Fruit fly (Drosophila melanogaster) whole organism, embryonic: ENCODE results near the gene CG10232.

ENCODE experiments used
- Abd-B ChIP-seq: fragments of 200-800 bp; sonication (Bioruptor generic); optimal IDR thresholded peaks from 2 replicates; lab custom pipeline; 2018; ENCODE audit warnings: missing biosample characterization, mild to moderate bottlenecking, missing genetic modification characterization, moderate library complexity
- Aef1 ChIP-seq: fragments of 200-800 bp; sonication (Bioruptor generic); IDR thresholded peaks from 3 replicates; pipeline ENCODE4 v1.3.6; 2022; ENCODE audit warnings: missing biosample characterization, missing genetic modification characterization
- CG10274 ChIP-seq: fragments of 200-800 bp; sonication (Bioruptor generic); optimal IDR thresholded peaks from 3 replicates; lab custom pipeline; 2017; ENCODE audit warnings: missing biosample characterization, mild to moderate bottlenecking, missing genetic modification characterization
- CG10543 ChIP-seq: fragments of 200-800 bp; sonication (Bioruptor generic); optimal IDR thresholded peaks from 3 replicates; lab custom pipeline; 2017; ENCODE audit warnings: missing biosample characterization, mild to moderate bottlenecking, missing genetic modification characterization, moderate library complexity
- CG11695 ChIP-seq: fragments of 200-800 bp; sonication (Bioruptor generic); IDR thresholded peaks from 3 replicates; pipeline ENCODE4 v1.3.6; 2022; ENCODE audit warnings: missing biosample characterization, missing genetic modification characterization
- CG13123 ChIP-seq: fragments of 200-800 bp; sonication (Bioruptor generic); optimal IDR thresholded peaks from 2 replicates; lab custom pipeline; 2016; ENCODE audit warnings: missing biosample characterization, missing genetic modification characterization
- CG13296 ChIP-seq: fragments of 200-800 bp; sonication (Bioruptor generic); optimal IDR thresholded peaks from 3 replicates; lab custom pipeline; 2018; ENCODE audit warnings: missing biosample characterization, mild to moderate bottlenecking, missing genetic modification characterization
- CG15514 ChIP-seq: fragments of 200-800 bp; sonication (Bioruptor generic); optimal IDR thresholded peaks from 3 replicates; lab custom pipeline; 2017; ENCODE audit warnings: missing biosample characterization, missing genetic modification characterization, mild to moderate bottlenecking, moderate library complexity, missing genetic modification reagents
- CG30403 ChIP-seq: fragments of 200-800 bp; sonication (Bioruptor generic); optimal IDR thresholded peaks from 3 replicates; lab custom pipeline; 2016; ENCODE audit warnings: missing biosample characterization, missing genetic modification characterization
- CG30431 ChIP-seq: fragments of 200-800 bp; sonication (Bioruptor generic); optimal IDR thresholded peaks from 2 replicates; lab custom pipeline; 2017; ENCODE audit warnings: missing biosample characterization, missing genetic modification characterization
- CG31365 ChIP-seq: fragments of 200-800 bp; sonication (Bioruptor generic); optimal IDR thresholded peaks from 2 replicates; lab custom pipeline; 2018; ENCODE audit warnings: missing biosample characterization, mild to moderate bottlenecking, missing genetic modification characterization
- CG31441 ChIP-seq: fragments of 200-800 bp; sonication (Bioruptor generic); IDR thresholded peaks from 2 replicates; pipeline ENCODE4 v1.3.6; 2022; ENCODE audit warnings: missing biosample characterization, missing genetic modification characterization
- CG6654 ChIP-seq: fragments of 200-800 bp; sonication (Bioruptor generic); optimal IDR thresholded peaks from 2 replicates; lab custom pipeline; 2017; ENCODE audit warnings: missing biosample characterization, mild to moderate bottlenecking, missing genetic modification characterization
- CG7271 ChIP-seq: fragments of 200-800 bp; sonication (Bioruptor generic); optimal IDR thresholded peaks from 2 replicates; lab custom pipeline; 2018; ENCODE audit warnings: missing biosample characterization, mild to moderate bottlenecking, missing genetic modification characterization, moderate library complexity
- CG8388 ChIP-seq: fragments of 200-800 bp; sonication (Bioruptor generic); optimal IDR thresholded peaks from 2 replicates; lab custom pipeline; 2019; ENCODE audit warnings: missing biosample characterization, mild to moderate bottlenecking, missing genetic modification characterization, moderate library complexity
- CG9876 ChIP-seq: fragments of 200-800 bp; sonication (Bioruptor generic); optimal IDR thresholded peaks from 2 replicates; lab custom pipeline; 2016; ENCODE audit warnings: missing biosample characterization, missing genetic modification characterization
- Doc2 ChIP-seq: fragments of 200-800 bp; sonication (Bioruptor generic); IDR thresholded peaks from 2 replicates; pipeline ENCODE4 v1.3.6; 2022; ENCODE audit warnings: missing biosample characterization, missing genetic modification characterization
- Dref ChIP-seq: fragments of 200-800 bp; sonication (Bioruptor generic); IDR thresholded peaks from 2 replicates; pipeline ENCODE4 v1.3.6; 2022; ENCODE audit warnings: missing biosample characterization, missing genetic modification characterization
- E2f1 ChIP-seq: fragments of 200-800 bp; sonication (Bioruptor generic); IDR thresholded peaks from 2 replicates; pipeline ENCODE4 v1.3.6; 2022; ENCODE audit warnings: missing biosample characterization, missing genetic modification characterization
- Gsc ChIP-seq: fragments of 200-800 bp; sonication (Bioruptor generic); IDR thresholded peaks from 2 replicates; pipeline ENCODE4 v1.3.6; 2022; ENCODE audit warnings: missing biosample characterization, missing genetic modification characterization
- Gug ChIP-seq: fragments of 200-800 bp; sonication (Bioruptor generic); IDR thresholded peaks from 4 replicates; pipeline ENCODE4 v1.3.6; 2022; ENCODE audit warnings: missing biosample characterization, missing genetic modification characterization
- Lim3 ChIP-seq: fragments of 200-800 bp; sonication (Bioruptor generic); IDR thresholded peaks from 2 replicates; pipeline ENCODE4 v1.3.6; 2022; ENCODE audit warnings: missing biosample characterization, missing genetic modification characterization
- MTF-1 ChIP-seq: fragments of 200-800 bp; sonication (Bioruptor generic); optimal IDR thresholded peaks from 2 replicates; lab custom pipeline; 2018; ENCODE audit warnings: missing biosample characterization, mild to moderate bottlenecking, missing genetic modification characterization, borderline replicate concordance
- ab ChIP-seq: fragments of 200-800 bp; sonication (Bioruptor generic); optimal IDR thresholded peaks from 2 replicates; lab custom pipeline; 2016; ENCODE audit warnings: missing biosample characterization, missing genetic modification characterization
- al ChIP-seq: fragments of 200-800 bp; sonication (Bioruptor generic); IDR thresholded peaks from 2 replicates; pipeline ENCODE4 v1.3.6; 2022; ENCODE audit warnings: missing biosample characterization, missing genetic modification characterization
- aop ChIP-seq: fragments of 200-800 bp; sonication (Bioruptor generic); IDR thresholded peaks from 2 replicates; pipeline ENCODE4 v1.3.6; 2022; ENCODE audit warnings: missing biosample characterization, missing genetic modification characterization
- crp ChIP-seq, 2 experiments: fragments of 200-800 bp; sonication (Bioruptor generic); optimal IDR thresholded peaks; 2 replicates in 1 of 2; 3 replicates in 1 of 2; lab custom pipeline; 2017; ENCODE audit warnings: missing biosample characterization in 2 of 2, missing genetic modification characterization in 2 of 2, mild to moderate bottlenecking in 1 of 2, moderate library complexity in 1 of 2
- da ChIP-seq: fragments of 200-800 bp; sonication (Bioruptor generic); optimal IDR thresholded peaks from 2 replicates; lab custom pipeline; 2016; ENCODE audit warnings: missing biosample characterization, missing genetic modification characterization
- dysf ChIP-seq: fragments of 200-800 bp; sonication (Bioruptor generic); IDR thresholded peaks from 3 replicates; pipeline ENCODE4 v1.3.6; 2022; ENCODE audit warnings: missing biosample characterization, missing genetic modification characterization
- exex ChIP-seq: fragments of 200-800 bp; sonication (Bioruptor generic); optimal IDR thresholded peaks from 4 replicates; lab custom pipeline; 2018; ENCODE audit warnings: missing biosample characterization, mild to moderate bottlenecking, missing genetic modification characterization, moderate library complexity
- fd3F ChIP-seq: fragments of 200-800 bp; sonication (Bioruptor generic); optimal IDR thresholded peaks from 2 replicates; lab custom pipeline; 2018; ENCODE audit warnings: missing biosample characterization, mild to moderate bottlenecking, missing genetic modification characterization, moderate library complexity
- ftz-f1 ChIP-seq: fragments of 200-800 bp; sonication (Bioruptor generic); optimal IDR thresholded peaks from 2 replicates; lab custom pipeline; 2016; ENCODE audit warnings: missing biosample characterization, missing genetic modification characterization
- grau ChIP-seq: fragments of 200-800 bp; optimal IDR thresholded peaks from 3 replicates; lab custom pipeline; 2019; ENCODE audit warnings: missing biosample characterization, mild to moderate bottlenecking, missing genetic modification characterization, moderate library complexity
- gsb-n ChIP-seq: fragments of 200-800 bp; sonication (Bioruptor generic); optimal IDR thresholded peaks from 3 replicates; lab custom pipeline; 2018; ENCODE audit warnings: missing biosample characterization, mild to moderate bottlenecking, missing genetic modification characterization
- hkb ChIP-seq, 2 experiments: fragments of 200-800 bp in 1 of 2; fragments of >200 bp in 1 of 2; sonication (Bioruptor generic) in 1 of 2; IDR thresholded peaks in 1 of 2; optimal IDR thresholded peaks in 1 of 2; 2 replicates each; pipeline versions ENCODE4 v1.3.6 to Lab custom; 2017 to 2022; ENCODE audit warnings: missing biosample characterization in 1 of 2, missing genetic modification characterization in 1 of 2
- inv ChIP-seq: fragments of 200-800 bp; sonication (Bioruptor generic); IDR thresholded peaks from 2 replicates; pipeline ENCODE4 v1.3.6; 2022; ENCODE audit warnings: missing biosample characterization, missing genetic modification characterization; ENCODE audit not compliant: partially characterized antibody
- lbe ChIP-seq: fragments of 200-800 bp; sonication (Bioruptor generic); optimal IDR thresholded peaks from 2 replicates; lab custom pipeline; 2016; ENCODE audit warnings: missing biosample characterization, mild to moderate bottlenecking, missing genetic modification characterization
- luna ChIP-seq: fragments of 200-800 bp; sonication (Bioruptor generic); optimal IDR thresholded peaks from 2 replicates; lab custom pipeline; 2016; ENCODE audit warnings: missing biosample characterization, missing genetic modification characterization
- mirr ChIP-seq: fragments of 200-800 bp; sonication (Bioruptor generic); optimal IDR thresholded peaks from 3 replicates; lab custom pipeline; 2018; ENCODE audit warnings: missing biosample characterization, mild to moderate bottlenecking, missing genetic modification characterization
- mld ChIP-seq: fragments of 200-800 bp; sonication (Bioruptor generic); IDR thresholded peaks from 3 replicates; pipeline ENCODE4 v1.3.6; 2022; ENCODE audit warnings: missing biosample characterization, missing genetic modification characterization; ENCODE audit not compliant: partially characterized antibody
- org-1 ChIP-seq: fragments of 200-800 bp; sonication (Bioruptor generic); optimal IDR thresholded peaks from 2 replicates; lab custom pipeline; 2017; ENCODE audit warnings: missing biosample characterization, missing genetic modification characterization
- p53 ChIP-seq: fragments of 200-800 bp; sonication (Bioruptor generic); optimal IDR thresholded peaks from 2 replicates; lab custom pipeline; 2016; ENCODE audit warnings: missing biosample characterization, missing genetic modification characterization
- pita ChIP-seq: fragments of 200-800 bp; sonication (Bioruptor generic); optimal IDR thresholded peaks from 2 replicates; lab custom pipeline; 2017; ENCODE audit warnings: missing biosample characterization, mild to moderate bottlenecking, missing genetic modification characterization
- run ChIP-seq: fragments of 200-800 bp; sonication (Bioruptor generic); optimal IDR thresholded peaks from 3 replicates; lab custom pipeline; 2018; ENCODE audit warnings: missing biosample characterization, mild to moderate bottlenecking, missing genetic modification characterization
- sim ChIP-seq: fragments of 200-800 bp; sonication (Bioruptor generic); IDR thresholded peaks from 2 replicates; pipeline ENCODE4 v1.3.6; 2022; ENCODE audit warnings: missing biosample characterization, missing genetic modification characterization
- sna ChIP-seq: fragments of 200-800 bp; sonication (Bioruptor generic); IDR thresholded peaks from 2 replicates; pipeline ENCODE4 v1.3.6; 2022; ENCODE audit warnings: missing biosample characterization, missing genetic modification characterization; ENCODE audit not compliant: partially characterized antibody
- twi ChIP-seq: fragments of 200-800 bp; optimal IDR thresholded peaks from 2 replicates; lab custom pipeline; 2019; ENCODE audit warnings: missing biosample characterization, mild to moderate bottlenecking, missing genetic modification characterization, moderate library complexity
- tx ChIP-seq: fragments of 200-800 bp; sonication (Bioruptor generic); optimal IDR thresholded peaks from 2 replicates; lab custom pipeline; 2016; ENCODE audit warnings: missing biosample characterization, missing genetic modification characterization

Gene CG10232

dm6 chr3R:23669401-23670216 is 51.8 kb downstream of the CG10232 start, which contains the start of gene CG31145 (continued):
- TF ChIP-seq inv (no peak), lbe (peak; percentile 97), Dref (GFP tag; lab: Robert Waterston, UW) (no peak), CG30431 (GFP tag; lab: Kevin White, UChicago) (peak; percentile 99), Abd-B (peak; percentile 100), CG13123 (GFP tag; lab: Kevin White, UChicago) (peak; percentile 98), E2f1 (peak; percentile 99), CG6654 (GFP tag; lab: Kevin White, UChicago) (peak; percentile 96), CG10274 (peak; percentile 97), p53 (peak; percentile 98), Aef1 (GFP tag; lab: Robert Waterston, UW) (peak; percentile 99), ftz-f1 (GFP tag; lab: Kevin White, UChicago) (peak; percentile 90), gsb-n (tag; lab: Kevin White, UChicago) (peak; percentile 98), hkb (optimal IDR thresholded peaks at IDR 0.05; lab: Kevin White, UChicago) (no peak), hkb (GFP tag; IDR thresholded peaks at IDR 0.05; lab: Robert Waterston, UW) (peak; percentile 99), aop (peak; percentile 86), CG11695 (peak; percentile 99), Lim3 (GFP tag; lab: Robert Waterston, UW) (peak; percentile 98), sna (GFP tag; lab: Robert Waterston, UW) (no peak), org-1 (peak; percentile 100), ab (peak; percentile 99), dysf (GFP tag; lab: Robert Waterston, UW) (peak; percentile 100), CG30403 (peak; percentile 100), CG31441 (GFP tag; lab: Robert Waterston, UW) (peak; percentile 100), MTF-1 (GFP tag; lab: Kevin White, UChicago) (peak; percentile 93), exex (tag; lab: Kevin White, UChicago) (peak; percentile 93), CG8388 (peak; percentile 99), al (peak; percentile 99), mirr (peak; percentile 97), Gug (GFP tag; lab: Robert Waterston, UW) (peak; percentile 98), sim (GFP tag; lab: Robert Waterston, UW) (peak; percentile 96), grau (tag; lab: Kevin White, UChicago) (peak; percentile 99), CG13296 (GFP tag; lab: Kevin White, UChicago) (peak; percentile 99), fd3F (GFP tag; lab: Kevin White, UChicago) (peak; percentile 99), CG9876 (GFP tag; lab: Kevin White, UChicago) (peak; percentile 99), run (tag; lab: Kevin White, UChicago) (peak; percentile 99), CG15514 (peak; percentile 96), luna (peak; percentile 99), mld (peak; percentile 56; the same call in 1 of the 3 replicates), twi (tag; lab: Kevin White, UChicago) (peak; percentile 98), crp (GFP tag; optimal IDR thresholded peaks at IDR 0.05; lab: Kevin White, UChicago) (peak; percentile 39 to 83), Gsc (GFP tag; lab: Robert Waterston, UW) (no peak), CG31365 (tag; lab: Kevin White, UChicago) (peak; percentile 92), CG10543 (GFP tag; lab: Kevin White, UChicago) (peak; percentile 99), CG7271 (peak; percentile 92), da (peak; percentile 99), Doc2 (GFP tag; lab: Robert Waterston, UW) (peak; percentile 97; the same call in 1 of the 2 replicates), pita (GFP tag; lab: Kevin White, UChicago) (no peak), tx (GFP tag; lab: Kevin White, UChicago) (peak; percentile 99)
